Worm (Caenorhabditis elegans) whole organism, L2 larva: ENCODE measurements around the gene gas-1.

Experiments
- ama-1 ChIP-seq: fragments of 150-350 bp; optimal IDR thresholded peaks from 2 replicates; lab custom pipeline; 2018; ENCODE audit warnings: inconsistent platforms
- dmd-4 ChIP-seq: sonication (generic microtip); optimal IDR thresholded peaks from 2 replicates; lab custom pipeline; 2017; ENCODE audit warnings: missing biosample characterization, missing genetic modification characterization
- gmeb-1 ChIP-seq: fragments of 150-350 bp; optimal IDR thresholded peaks from 2 replicates; lab custom pipeline; 2014; ENCODE audit warnings: missing biosample characterization, missing genetic modification characterization
- nhr-10 ChIP-seq: sonication (generic microtip); optimal IDR thresholded peaks from 2 replicates; lab custom pipeline; 2017; ENCODE audit warnings: missing biosample characterization, missing genetic modification characterization
- nhr-77 ChIP-seq: fragments of 150-350 bp; optimal IDR thresholded peaks from 2 replicates; lab custom pipeline; 2014; ENCODE audit warnings: missing biosample characterization, missing genetic modification characterization
- zag-1 ChIP-seq: fragments of 150-350 bp; optimal IDR thresholded peaks from 2 replicates; lab custom pipeline; 2014; ENCODE audit warnings: missing biosample characterization, missing genetic modification characterization

- TF ChIP-seq nhr-10 (tag; lab: Kevin White, UChicago): no peak
- no peak for TF ChIP-seq dmd-4 (tag; lab: Kevin White, UChicago)
- peak; percentile 18 for TF ChIP-seq zag-1 (tag; lab: Kevin White, UChicago)
- TF ChIP-seq gmeb-1 (tag; lab: Kevin White, UChicago): no peak
- no peak for TF ChIP-seq nhr-77
- no peak for TF ChIP-seq ama-1 (lab: Kevin White, UChicago)
These were observed 27.0 kb upstream of the gas-1 start for ce11 chrX:15617168-15617567.
